Worm (Caenorhabditis elegans): Measurements from ENCODE around the gene F54C8.7.
"Not testable (repeated sequence)": the region's sequence is repeated elsewhere in the genome, so short reads cannot be mapped to it uniquely, and the experiment has no call there.

DNA sequence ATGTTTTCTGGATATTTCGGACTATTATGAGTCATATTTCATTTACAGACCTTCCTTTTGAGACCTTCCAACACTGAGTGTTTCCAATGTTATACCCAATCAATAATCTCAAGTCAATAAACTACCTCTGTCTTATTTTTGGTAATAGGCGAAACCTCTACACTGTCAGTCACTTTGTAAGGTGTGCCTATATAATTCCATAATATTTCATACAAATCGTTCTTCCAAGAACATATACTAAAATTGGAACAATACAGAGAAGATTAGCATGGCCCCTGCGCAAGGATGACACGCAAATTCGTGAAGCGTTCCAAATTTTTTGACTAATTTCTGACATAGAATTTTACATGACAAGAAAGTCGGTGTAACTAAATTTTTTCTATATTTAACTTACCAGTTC is 4.5 kb downstream of the F54C8.7 start:
- TF ChIP-seq flt-1 (GFP tag; IDR thresholded peaks at IDR 0.05); scrt-1 (GFP tag; IDR thresholded peaks at IDR 0.05); ama-1 (optimal IDR thresholded peaks at IDR 0.05); aly-1 (tag; optimal IDR thresholded peaks at IDR 0.05); sea-1 (GFP tag; conservative IDR thresholded peaks at IDR 0.05); ets-7 (tag; optimal IDR thresholded peaks at IDR 0.05); ceh-13 (GFP tag; optimal IDR thresholded peaks at IDR 0.05); hmg-4 (GFP tag; optimal IDR thresholded peaks at IDR 0.05); tra-4 (tag; optimal IDR thresholded peaks at IDR 0.05); hmbx-1 (tag; optimal IDR thresholded peaks at IDR 0.05); tbx-37 (GFP tag; conservative IDR thresholded peaks at IDR 0.05): not testable (repeated sequence)
- TF ChIP-seq pes-1 (GFP tag; IDR thresholded peaks at IDR 0.05) = 0 out of 2 replicates have a peak, but pooled peaks have one; percentile 13
